Worm (Caenorhabditis elegans) whole organism, L3 larva: ENCODE results near the gene F42G2.2.

Source experiments
- ZK546.5 ChIP-seq: sonication (generic microtip); optimal IDR thresholded peaks from 2 replicates; lab custom pipeline; 2017; ENCODE audit warnings: missing biosample characterization, missing genetic modification characterization
- aly-2 ChIP-seq: fragments of 150-350 bp; optimal IDR thresholded peaks from 2 replicates; lab custom pipeline; 2014; ENCODE audit warnings: missing biosample characterization, missing genetic modification characterization
- ama-1 ChIP-seq: fragments of 150-350 bp; optimal IDR thresholded peaks from 2 replicates; lab custom pipeline; 2018
- ceh-28 ChIP-seq: fragments of 150-350 bp; optimal IDR thresholded peaks from 2 replicates; lab custom pipeline; 2014; ENCODE audit warnings: missing biosample characterization, missing genetic modification reagents, missing genetic modification characterization
- ceh-82 ChIP-seq: fragments of 150-350 bp; optimal IDR thresholded peaks from 2 replicates; lab custom pipeline; 2014; ENCODE audit warnings: missing biosample characterization, missing genetic modification characterization
- egl-27 ChIP-seq: sonication (generic microtip); optimal IDR thresholded peaks from 4 replicates; lab custom pipeline; 2017; ENCODE audit warnings: missing biosample characterization, missing genetic modification reagents, missing genetic modification characterization
- elt-1 ChIP-seq: fragments of 150-350 bp; optimal IDR thresholded peaks from 2 replicates; lab custom pipeline; 2014; ENCODE audit warnings: missing biosample characterization, missing genetic modification characterization
- elt-2 ChIP-seq: sonication (generic microtip); optimal IDR thresholded peaks from 2 replicates; lab custom pipeline; 2016; ENCODE audit warnings: missing genetic modification reagents, mild to moderate bottlenecking, missing genetic modification characterization, missing compliant biosample characterization
- elt-3 ChIP-seq, 3 experiments: fragments of 150-350 bp in 1 of 3; sonication (generic microtip) in 2 of 3; optimal IDR thresholded peaks; 2 replicates in 2 of 3; 4 replicates in 1 of 3; lab custom pipeline; 2014 to 2017; ENCODE audit warnings: missing biosample characterization in 3 of 3, missing genetic modification characterization in 3 of 3
- fkh-10 ChIP-seq: sonication (generic microtip); optimal IDR thresholded peaks from 2 replicates; lab custom pipeline; 2017; ENCODE audit warnings: missing biosample characterization, missing genetic modification reagents, missing genetic modification characterization
- fkh-2 ChIP-seq: fragments of 150-350 bp; optimal IDR thresholded peaks from 2 replicates; lab custom pipeline; 2014; ENCODE audit warnings: missing biosample characterization, missing genetic modification reagents, missing genetic modification characterization
- fos-1 ChIP-seq: fragments of 150-350 bp; optimal IDR thresholded peaks from 2 replicates; lab custom pipeline; 2014; ENCODE audit warnings: missing biosample characterization, missing genetic modification characterization
- hmg-11 ChIP-seq: sonication (generic microtip); optimal IDR thresholded peaks from 2 replicates; lab custom pipeline; 2016; ENCODE audit warnings: missing genetic modification characterization, missing compliant biosample characterization
- jun-1 ChIP-seq: fragments of 150-350 bp; optimal IDR thresholded peaks from 2 replicates; lab custom pipeline; 2014; ENCODE audit warnings: missing biosample characterization, missing genetic modification reagents, missing genetic modification characterization
- lin-15B ChIP-seq: fragments of 150-350 bp; optimal IDR thresholded peaks from 2 replicates; lab custom pipeline; 2014; ENCODE audit warnings: missing biosample characterization, missing genetic modification characterization
- lsy-12 ChIP-seq: sonication (generic microtip); optimal IDR thresholded peaks from 2 replicates; lab custom pipeline; 2016; ENCODE audit warnings: mild to moderate bottlenecking, missing genetic modification characterization, missing compliant biosample characterization
- mdl-1 ChIP-seq: fragments of 150-350 bp; optimal IDR thresholded peaks from 2 replicates; lab custom pipeline; 2014; ENCODE audit warnings: missing biosample characterization, missing genetic modification characterization
- mml-1 ChIP-seq: fragments of 150-350 bp; sonication (generic microtip); optimal IDR thresholded peaks from 3 replicates; lab custom pipeline; 2014; ENCODE audit warnings: missing biosample characterization, missing genetic modification characterization
- nfya-1 ChIP-seq: sonication (generic microtip); optimal IDR thresholded peaks from 2 replicates; lab custom pipeline; 2017; ENCODE audit warnings: missing genetic modification characterization, mild to moderate bottlenecking, missing compliant biosample characterization, antibody characterized with exemption, moderate library complexity; ENCODE audit not compliant: insufficient read depth
- nhr-23 ChIP-seq: fragments of 150-350 bp; optimal IDR thresholded peaks from 2 replicates; lab custom pipeline; 2014; ENCODE audit warnings: missing biosample characterization, missing genetic modification reagents, missing genetic modification characterization
- nhr-237 ChIP-seq: fragments of 150-350 bp; optimal IDR thresholded peaks from 2 replicates; lab custom pipeline; 2014; ENCODE audit warnings: missing biosample characterization, missing genetic modification characterization
- nhr-25 ChIP-seq: sonication (generic microtip); optimal IDR thresholded peaks from 2 replicates; lab custom pipeline; 2017; ENCODE audit warnings: missing biosample characterization, missing genetic modification characterization
- nhr-28 ChIP-seq: fragments of 150-350 bp; optimal IDR thresholded peaks from 2 replicates; lab custom pipeline; 2014; ENCODE audit warnings: missing biosample characterization, missing genetic modification characterization
- nhr-43 ChIP-seq: sonication (generic microtip); optimal IDR thresholded peaks from 2 replicates; lab custom pipeline; 2016; ENCODE audit warnings: mild to moderate bottlenecking, missing genetic modification characterization, missing compliant biosample characterization; ENCODE audit not compliant: poor library complexity, severe bottlenecking
- nhr-77 ChIP-seq: fragments of 150-350 bp; optimal IDR thresholded peaks from 2 replicates; lab custom pipeline; 2014; ENCODE audit warnings: missing biosample characterization, missing genetic modification characterization
- pha-4 ChIP-seq: fragments of 150-350 bp; optimal IDR thresholded peaks from 2 replicates; lab custom pipeline; 2014; ENCODE audit warnings: missing biosample characterization, missing genetic modification reagents, missing genetic modification characterization
- pqm-1 ChIP-seq: fragments of 150-350 bp; optimal IDR thresholded peaks from 2 replicates; lab custom pipeline; 2017; ENCODE audit warnings: missing biosample characterization, missing genetic modification characterization, inconsistent platforms
- sea-2 ChIP-seq: fragments of 150-350 bp; sonication (generic microtip); optimal IDR thresholded peaks from 4 replicates; lab custom pipeline; 2014; ENCODE audit warnings: missing biosample characterization, missing genetic modification reagents, missing genetic modification characterization
- skn-1 ChIP-seq: fragments of 150-350 bp; optimal IDR thresholded peaks from 2 replicates; lab custom pipeline; 2014; ENCODE audit warnings: missing biosample characterization, missing genetic modification characterization
- snpc-4 ChIP-seq: fragments of 150-350 bp; optimal IDR thresholded peaks from 2 replicates; lab custom pipeline; 2014; ENCODE audit warnings: missing biosample characterization, missing genetic modification characterization
- tbx-2 ChIP-seq: sonication (generic microtip); optimal IDR thresholded peaks from 2 replicates; lab custom pipeline; 2016; ENCODE audit warnings: mild to moderate bottlenecking, missing genetic modification characterization, missing compliant biosample characterization
- unc-39 ChIP-seq: sonication (generic microtip); optimal IDR thresholded peaks from 4 replicates; lab custom pipeline; 2017; ENCODE audit warnings: missing biosample characterization, missing genetic modification characterization
- unc-62 ChIP-seq: fragments of 150-350 bp; sonication (generic microtip); optimal IDR thresholded peaks from 4 replicates; lab custom pipeline; 2014; ENCODE audit warnings: missing biosample characterization, missing genetic modification reagents, missing genetic modification characterization

The F42G2.2 gene

ce11 chrII:2378465-2379009 is 43.5 kb upstream of the F42G2.2 start:
- TF ChIP-seq hmg-11 (tag; lab: Kevin White, UChicago) (no peak), fos-1 (peak; percentile 80), pqm-1 (peak; percentile 98), jun-1 (tag; lab: Kevin White, UChicago) (peak; percentile 99), nhr-23 (tag; lab: Kevin White, UChicago) (no peak), ceh-28 (tag; lab: Kevin White, UChicago) (peak; percentile 5), elt-2 (tag; lab: Kevin White, UChicago) (peak; percentile 100), pha-4 (tag; lab: Kevin White, UChicago) (peak; percentile 79), lsy-12 (tag; lab: Kevin White, UChicago) (peak; percentile 91), egl-27 (tag; lab: Kevin White, UChicago) (peak; percentile 93)

- TF ChIP-seq skn-1 (tag; lab: Kevin White, UChicago), result no peak
- no peak for TF ChIP-seq elt-2 (tag; lab: Kevin White, UChicago)
- no peak for TF ChIP-seq tbx-2 (tag; lab: Kevin White, UChicago)
- TF ChIP-seq sea-2 (GFP tag; lab: Kevin White, UChicago), result no peak
- TF ChIP-seq elt-3 (tag; optimal IDR thresholded peaks at IDR 0.05; lab: Kevin White, UChicago), result no peak
Observed at ce11 chrII:2379673-2380072, 42.3 kb upstream of the F42G2.2 start.

- no peak for TF ChIP-seq hmg-11 (tag; lab: Kevin White, UChicago)
- no peak for TF ChIP-seq nhr-28 (tag; lab: Kevin White, UChicago)
- TF ChIP-seq nfya-1 (tag; lab: Kevin White, UChicago), result peak; percentile 38
- TF ChIP-seq aly-2 (tag; lab: Kevin White, UChicago), result no peak
Observed at ce11 chrII:2380174-2380573, 41.8 kb upstream of the F42G2.2 start, which contains the start of gene F16G10.7. Gene F16G10.7, minus strand, starts transcription at chrII:2380274.

ce11 chrII:2383334-2383733 is 38.7 kb upstream of the F42G2.2 start, which contains the start of gene F16G10.8:
Gene F16G10.8, minus strand, starts transcription at chrII:2383434.
- TF ChIP-seq nhr-77 (tag; lab: Kevin White, UChicago), result no peak
- no peak for TF ChIP-seq lin-15B (tag; lab: Kevin White, UChicago)
- no peak for TF ChIP-seq pha-4 (tag; lab: Kevin White, UChicago)
- TF ChIP-seq unc-62 (GFP tag; lab: Kevin White, UChicago), result no peak
- TF ChIP-seq nhr-237 (tag; lab: Kevin White, UChicago), result no peak
- TF ChIP-seq fkh-2 (tag; lab: Kevin White, UChicago), result no peak
- no peak for TF ChIP-seq snpc-4 (tag; lab: Kevin White, UChicago)
- no peak for TF ChIP-seq elt-2 (tag; lab: Kevin White, UChicago)
- no peak for TF ChIP-seq ceh-82
- no peak for TF ChIP-seq ceh-28 (tag; lab: Kevin White, UChicago)
- no peak for TF ChIP-seq mdl-1 (tag; lab: Kevin White, UChicago)
- no peak for TF ChIP-seq mml-1 (tag; lab: Kevin White, UChicago)
- no peak for TF ChIP-seq nhr-43 (tag; lab: Kevin White, UChicago)
- no peak for TF ChIP-seq pqm-1
- TF ChIP-seq, all 47 proteins: peak for 0

- no peak for TF ChIP-seq egl-27 (tag; lab: Kevin White, UChicago)
- no peak for TF ChIP-seq nhr-25 (tag; lab: Kevin White, UChicago)
- TF ChIP-seq ceh-82, result no peak
- no peak for TF ChIP-seq nhr-43 (tag; lab: Kevin White, UChicago)
- TF ChIP-seq hmg-11 (tag; lab: Kevin White, UChicago), result no peak
- TF ChIP-seq nhr-77 (tag; lab: Kevin White, UChicago), result no peak
- TF ChIP-seq snpc-4 (tag; lab: Kevin White, UChicago), result no peak
- no peak for TF ChIP-seq elt-3 (tag; optimal IDR thresholded peaks at IDR 0.05; lab: Kevin White, UChicago)
- TF ChIP-seq ama-1 (lab: Kevin White, UChicago), result no peak
- no peak for TF ChIP-seq ZK546.5 (tag; lab: Kevin White, UChicago)
- TF ChIP-seq jun-1 (tag; lab: Kevin White, UChicago), result no peak
- no peak for TF ChIP-seq fkh-2 (tag; lab: Kevin White, UChicago)
- no peak for TF ChIP-seq fos-1
- TF ChIP-seq unc-62 (GFP tag; lab: Kevin White, UChicago), result no peak
- TF ChIP-seq fkh-10 (GFP tag; lab: Kevin White, UChicago), result no peak
- no peak for TF ChIP-seq unc-39 (tag; lab: Kevin White, UChicago)
- TF ChIP-seq elt-1, result no peak
Observed at ce11 chrII:2385495-2385894, 36.5 kb upstream of the F42G2.2 start, which contains the start of gene F16G10.9. Gene F16G10.9, minus strand, starts transcription at chrII:2385595.
